Fruit fly (Drosophila melanogaster) whole organism, embryonic: Measurements from ENCODE around the gene CG42835.

ENCODE experiments used
- Abd-B ChIP-seq: fragments of 200-800 bp; sonication (Bioruptor generic); optimal IDR thresholded peaks from 2 replicates; lab custom pipeline; 2018; ENCODE audit warnings: missing biosample characterization, mild to moderate bottlenecking, missing genetic modification characterization, moderate library complexity
- Aef1 ChIP-seq: fragments of 200-800 bp; sonication (Bioruptor generic); IDR thresholded peaks from 3 replicates; pipeline ENCODE4 v1.3.6; 2022; ENCODE audit warnings: missing biosample characterization, missing genetic modification characterization
- Antp ChIP-seq: fragments of 200-800 bp; sonication (Bioruptor generic); optimal IDR thresholded peaks from 3 replicates; lab custom pipeline; 2016; ENCODE audit warnings: missing biosample characterization, missing genetic modification characterization
- CG1024 ChIP-seq: fragments of 200-800 bp; sonication (Bioruptor generic); IDR thresholded peaks from 2 replicates; pipeline ENCODE4 v1.3.6; 2022; ENCODE audit warnings: missing biosample characterization, missing genetic modification characterization
- CG10431 ChIP-seq: fragments of 200-800 bp; sonication (Bioruptor generic); optimal IDR thresholded peaks from 3 replicates; lab custom pipeline; 2018; ENCODE audit warnings: missing biosample characterization, mild to moderate bottlenecking, missing genetic modification characterization
- CG11398 ChIP-seq: fragments of 200-800 bp; sonication (Bioruptor generic); optimal IDR thresholded peaks from 2 replicates; lab custom pipeline; 2016; ENCODE audit warnings: missing biosample characterization, missing genetic modification characterization
- CG11504 ChIP-seq: fragments of 200-800 bp; sonication (Bioruptor generic); optimal IDR thresholded peaks from 3 replicates; lab custom pipeline; 2019; ENCODE audit warnings: missing biosample characterization, mild to moderate bottlenecking, missing genetic modification characterization, moderate library complexity
- CG12299 ChIP-seq: fragments of 200-800 bp; sonication (Bioruptor generic); optimal IDR thresholded peaks from 2 replicates; lab custom pipeline; 2018; ENCODE audit warnings: missing biosample characterization, mild to moderate bottlenecking, missing genetic modification characterization
- CG1233 ChIP-seq: fragments of 200-800 bp; sonication (Bioruptor generic); optimal IDR thresholded peaks from 4 replicates; lab custom pipeline; 2018; ENCODE audit warnings: missing biosample characterization, mild to moderate bottlenecking, missing genetic modification characterization
- CG12391 ChIP-seq: fragments of 200-800 bp; sonication (Bioruptor generic); optimal IDR thresholded peaks from 3 replicates; lab custom pipeline; 2018; ENCODE audit warnings: missing biosample characterization, mild to moderate bottlenecking, missing genetic modification characterization, moderate library complexity
- CG14014 ChIP-seq: fragments of 200-800 bp; sonication (Bioruptor generic); IDR thresholded peaks from 2 replicates; pipeline ENCODE4 v1.3.6; 2022; ENCODE audit warnings: missing biosample characterization, missing genetic modification characterization
- CG1603 ChIP-seq: fragments of 200-800 bp; sonication (Bioruptor generic); optimal IDR thresholded peaks from 2 replicates; lab custom pipeline; 2019; ENCODE audit warnings: missing biosample characterization, mild to moderate bottlenecking, missing genetic modification characterization, moderate library complexity
- CG17359 ChIP-seq: fragments of 200-800 bp; sonication (Bioruptor generic); optimal IDR thresholded peaks from 3 replicates; lab custom pipeline; 2018; ENCODE audit warnings: missing biosample characterization, mild to moderate bottlenecking, missing genetic modification characterization, moderate library complexity
- CG17568 ChIP-seq: fragments of 200-800 bp; sonication (Bioruptor generic); optimal IDR thresholded peaks from 2 replicates; lab custom pipeline; 2018; ENCODE audit warnings: missing biosample characterization, mild to moderate bottlenecking, missing genetic modification characterization, moderate library complexity
- CG17829 ChIP-seq: fragments of 200-800 bp; optimal IDR thresholded peaks from 2 replicates; lab custom pipeline; 2019; ENCODE audit warnings: missing biosample characterization, mild to moderate bottlenecking, missing genetic modification characterization, moderate library complexity
- CG18764 ChIP-seq: fragments of 200-800 bp; sonication (Bioruptor generic); optimal IDR thresholded peaks from 3 replicates; lab custom pipeline; 2016; ENCODE audit warnings: missing biosample characterization, missing genetic modification characterization
- CG30403 ChIP-seq: fragments of 200-800 bp; sonication (Bioruptor generic); optimal IDR thresholded peaks from 3 replicates; lab custom pipeline; 2016; ENCODE audit warnings: missing biosample characterization, missing genetic modification characterization
- CG34422 ChIP-seq: fragments of 200-800 bp; sonication (Bioruptor generic); IDR thresholded peaks from 3 replicates; pipeline ENCODE4 v1.3.6; 2022; ENCODE audit warnings: missing biosample characterization, missing genetic modification characterization
- CG5180 ChIP-seq: fragments of 200-800 bp; sonication (Bioruptor generic); optimal IDR thresholded peaks from 3 replicates; lab custom pipeline; 2017; ENCODE audit warnings: missing biosample characterization, missing genetic modification characterization, mild to moderate bottlenecking, moderate library complexity, missing genetic modification reagents
- CG5245 ChIP-seq: fragments of 200-800 bp; sonication (Bioruptor generic); optimal IDR thresholded peaks from 3 replicates; lab custom pipeline; 2016; ENCODE audit warnings: missing biosample characterization, missing genetic modification characterization
- CG6272 ChIP-seq: fragments of 200-800 bp; sonication (Bioruptor generic); IDR thresholded peaks from 2 replicates; pipeline ENCODE4 v1.3.6; 2022; ENCODE audit warnings: missing biosample characterization, missing genetic modification characterization
- CG7839 ChIP-seq: fragments of 200-800 bp; sonication (Bioruptor generic); optimal IDR thresholded peaks from 3 replicates; lab custom pipeline; 2018; ENCODE audit warnings: missing biosample characterization, mild to moderate bottlenecking, missing genetic modification characterization, moderate library complexity
- CG8388 ChIP-seq: fragments of 200-800 bp; sonication (Bioruptor generic); optimal IDR thresholded peaks from 2 replicates; lab custom pipeline; 2019; ENCODE audit warnings: missing biosample characterization, mild to moderate bottlenecking, missing genetic modification characterization, moderate library complexity
- CG9609 ChIP-seq: fragments of 200-800 bp; sonication (Bioruptor generic); optimal IDR thresholded peaks from 3 replicates; lab custom pipeline; 2016; ENCODE audit warnings: missing biosample characterization, missing genetic modification characterization
- CoRest ChIP-seq: fragments of 200-800 bp; sonication (Bioruptor generic); optimal IDR thresholded peaks from 3 replicates; lab custom pipeline; 2018; ENCODE audit warnings: missing biosample characterization, mild to moderate bottlenecking, missing genetic modification characterization, moderate library complexity
- CrebB ChIP-seq: fragments of 200-800 bp; sonication (Bioruptor generic); optimal IDR thresholded peaks from 3 replicates; lab custom pipeline; 2018; ENCODE audit warnings: missing biosample characterization, mild to moderate bottlenecking, missing genetic modification characterization
- D19B ChIP-seq: fragments of 200-800 bp; sonication (Bioruptor generic); optimal IDR thresholded peaks from 2 replicates; lab custom pipeline; 2017; ENCODE audit warnings: missing biosample characterization, mild to moderate bottlenecking, missing genetic modification characterization
- E2f1 ChIP-seq: fragments of 200-800 bp; sonication (Bioruptor generic); IDR thresholded peaks from 2 replicates; pipeline ENCODE4 v1.3.6; 2022; ENCODE audit warnings: missing biosample characterization, missing genetic modification characterization
- Fer1 ChIP-seq: fragments of 200-800 bp; sonication (Bioruptor generic); optimal IDR thresholded peaks from 2 replicates; lab custom pipeline; 2017; ENCODE audit warnings: missing biosample characterization, mild to moderate bottlenecking, missing genetic modification characterization
- HLHmδ ChIP-seq: fragments of 200-800 bp; sonication (Bioruptor generic); optimal IDR thresholded peaks from 2 replicates; lab custom pipeline; 2018; ENCODE audit warnings: missing biosample characterization, mild to moderate bottlenecking, missing genetic modification characterization, moderate library complexity
- Hr3 ChIP-seq: fragments of 200-800 bp; sonication (Bioruptor generic); optimal IDR thresholded peaks from 3 replicates; lab custom pipeline; 2016; ENCODE audit warnings: missing biosample characterization, missing genetic modification characterization
- MBD-R2 ChIP-seq: fragments of 200-800 bp; sonication (Bioruptor generic); IDR thresholded peaks from 2 replicates; pipeline ENCODE4 v1.3.6; 2022; ENCODE audit warnings: missing biosample characterization, missing genetic modification characterization
- Med ChIP-seq: fragments of 200-800 bp; sonication (Bioruptor generic); peaks from one replicate; lab custom pipeline; 2016; ENCODE audit warnings: missing biosample characterization, missing genetic modification characterization, mild to moderate bottlenecking, inconsistent platforms, moderate library complexity
- NK7.1 ChIP-seq: fragments of 200-800 bp; sonication (Bioruptor generic); optimal IDR thresholded peaks from 3 replicates; lab custom pipeline; 2016; ENCODE audit warnings: missing biosample characterization, missing genetic modification characterization
- Neu2 ChIP-seq: fragments of 200-800 bp; sonication (Bioruptor generic); optimal IDR thresholded peaks from 3 replicates; lab custom pipeline; 2016; ENCODE audit warnings: missing biosample characterization, missing genetic modification characterization, borderline replicate concordance
- Rfx ChIP-seq: fragments of 200-800 bp; sonication (Bioruptor generic); IDR thresholded peaks from 2 replicates; pipeline ENCODE4 v1.3.6; 2022; ENCODE audit warnings: missing biosample characterization, missing genetic modification characterization
- Stat92E ChIP-seq, 3 experiments: fragments of >200 bp in 2 of 3; fragments of 200-800 bp in 1 of 3; sonication (Bioruptor generic) in 1 of 3; optimal IDR thresholded peaks; 2 replicates each; lab custom pipeline; 2017 to 2019; ENCODE audit warnings: missing biosample characterization in 3 of 3, missing genetic modification characterization in 3 of 3, mild to moderate bottlenecking in 1 of 3, moderate library complexity in 1 of 3
- btn ChIP-seq: fragments of 200-800 bp; sonication (Bioruptor generic); optimal IDR thresholded peaks from 2 replicates; lab custom pipeline; 2016; ENCODE audit warnings: missing biosample characterization, missing genetic modification characterization
- chn ChIP-seq: fragments of 200-800 bp; sonication (Bioruptor generic); optimal IDR thresholded peaks from 2 replicates; lab custom pipeline; 2016; ENCODE audit warnings: missing biosample characterization, missing genetic modification characterization
- dysf ChIP-seq: fragments of 200-800 bp; sonication (Bioruptor generic); IDR thresholded peaks from 3 replicates; pipeline ENCODE4 v1.3.6; 2022; ENCODE audit warnings: missing biosample characterization, missing genetic modification characterization
- gcm ChIP-seq: fragments of 200-800 bp; sonication (Bioruptor generic); optimal IDR thresholded peaks from 2 replicates; lab custom pipeline; 2019; ENCODE audit warnings: missing biosample characterization, mild to moderate bottlenecking, missing genetic modification characterization, moderate library complexity
- kah ChIP-seq: fragments of 200-800 bp; sonication (Bioruptor generic); optimal IDR thresholded peaks from 2 replicates; lab custom pipeline; 2018; ENCODE audit warnings: missing biosample characterization, mild to moderate bottlenecking, missing genetic modification characterization
- lbe ChIP-seq: fragments of 200-800 bp; sonication (Bioruptor generic); optimal IDR thresholded peaks from 2 replicates; lab custom pipeline; 2016; ENCODE audit warnings: missing biosample characterization, mild to moderate bottlenecking, missing genetic modification characterization
- lmd ChIP-seq: fragments of 200-800 bp; sonication (Bioruptor generic); IDR thresholded peaks from 2 replicates; pipeline ENCODE4 v1.3.6; 2022; ENCODE audit warnings: missing biosample characterization, missing genetic modification characterization
- mam ChIP-seq: fragments of 200-800 bp; sonication (Bioruptor generic); optimal IDR thresholded peaks from 3 replicates; lab custom pipeline; 2016; ENCODE audit warnings: missing biosample characterization, missing genetic modification characterization
- p53 ChIP-seq: fragments of 200-800 bp; sonication (Bioruptor generic); optimal IDR thresholded peaks from 2 replicates; lab custom pipeline; 2016; ENCODE audit warnings: missing biosample characterization, missing genetic modification characterization
- sr ChIP-seq: fragments of 200-800 bp; sonication (Bioruptor generic); IDR thresholded peaks from 3 replicates; pipeline ENCODE4 v1.3.6; 2022; ENCODE audit warnings: missing biosample characterization, missing genetic modification characterization
- tin ChIP-seq: fragments of 200-800 bp; sonication (Bioruptor generic); optimal IDR thresholded peaks from 3 replicates; lab custom pipeline; 2016; ENCODE audit warnings: missing biosample characterization, missing genetic modification characterization
- wor ChIP-seq: fragments of 200-800 bp; sonication (Bioruptor generic); IDR thresholded peaks from 2 replicates; pipeline ENCODE4 v1.3.6; 2022; ENCODE audit warnings: missing biosample characterization, missing genetic modification characterization
- zen ChIP-seq: fragments of 200-800 bp; sonication (Bioruptor generic); optimal IDR thresholded peaks from 3 replicates; lab custom pipeline; 2018; ENCODE audit warnings: missing biosample characterization, mild to moderate bottlenecking, missing genetic modification characterization, moderate library complexity

The CG42835 gene

dm6 chr3R:17400675-17401118, 19.7 kb upstream of the CG42835 start (continued):
- TF ChIP-seq NK7.1 (GFP tag; lab: Kevin White, UChicago) (no peak), tin (peak; percentile 57), CG9609 (GFP tag; lab: Kevin White, UChicago) (no peak), gcm (GFP tag; lab: Kevin White, UChicago) (peak; percentile 8), CG14014 (GFP tag; lab: Robert Waterston, UW) (no peak), Hr3 (GFP tag; lab: Kevin White, UChicago) (no peak), E2f1 (peak; percentile 48; the same call in 1 of the 2 replicates), CG34422 (GFP tag; lab: Robert Waterston, UW) (peak; percentile 24; the same call in 1 of the 3 replicates), p53 (GFP tag; lab: Kevin White, UChicago) (peak; percentile 2), CG1603 (tag; lab: Kevin White, UChicago) (peak; percentile 32), kah (GFP tag; lab: Kevin White, UChicago) (peak; percentile 13), dysf (GFP tag; lab: Robert Waterston, UW) (peak; percentile 55; the same call in 2 of the 3 replicates), CG11398 (GFP tag; lab: Kevin White, UChicago) (no peak), CG10431 (GFP tag; lab: Kevin White, UChicago) (no peak), Stat92E (GFP tag; optimal IDR thresholded peaks at IDR 0.05; lab: Kevin White, UChicago) (no peak), chn (GFP tag; lab: Kevin White, UChicago) (no peak), Neu2 (no peak), CG30403 (GFP tag; lab: Kevin White, UChicago) (peak; percentile 28), lmd (GFP tag; lab: Robert Waterston, UW) (0 out of 2 replicates have a peak, but pooled peaks have one; percentile 35), btn (GFP tag; lab: Kevin White, UChicago) (no peak), Med (peak; percentile 85), mam (GFP tag; lab: Kevin White, UChicago) (no peak), CG17829 (peak; percentile 33), CG8388 (GFP tag; lab: Kevin White, UChicago) (peak; percentile 40), zen (tag; lab: Kevin White, UChicago) (peak; percentile 51), Fer1 (GFP tag; lab: Kevin White, UChicago) (peak; percentile 54), CG7839 (tag; lab: Kevin White, UChicago) (peak; percentile 76), CrebB (tag; lab: Kevin White, UChicago) (no peak), CG18764 (GFP tag; lab: Kevin White, UChicago) (peak; percentile 41), CG6272 (no peak), lbe (GFP tag; lab: Kevin White, UChicago) (peak; percentile 47), CG17568 (GFP tag; lab: Kevin White, UChicago) (no peak), Abd-B (GFP tag; lab: Kevin White, UChicago) (peak; percentile 55), CG1233 (peak; percentile 59), CG5245 (peak; percentile 36), CG1024 (GFP tag; lab: Robert Waterston, UW) (0 out of 2 replicates have a peak, but pooled peaks have one; percentile 17), CoRest (tag; lab: Kevin White, UChicago) (peak; percentile 3), CG17359 (tag; lab: Kevin White, UChicago) (peak; percentile 61), CG11504 (peak; percentile 80), D19B (GFP tag; lab: Kevin White, UChicago) (peak; percentile 22), sr (GFP tag; lab: Robert Waterston, UW) (no peak), CG5180 (GFP tag; lab: Kevin White, UChicago) (peak; percentile 22), HLHmδ (GFP tag; lab: Kevin White, UChicago) (no peak), MBD-R2 (GFP tag; lab: Robert Waterston, UW) (no peak), wor (no peak), Rfx (GFP tag; lab: Robert Waterston, UW) (peak; percentile 52; the same call in 1 of the 2 replicates), Aef1 (GFP tag; lab: Robert Waterston, UW) (peak; percentile 25; the same call in 2 of the 3 replicates), CG12299 (no peak), CG12391 (no peak), Antp (GFP tag; lab: Kevin White, UChicago) (peak; percentile 12)
